Fruit fly (Drosophila melanogaster): ENCODE data around the gene Qsox3.

The Qsox3 gene

DNA sequence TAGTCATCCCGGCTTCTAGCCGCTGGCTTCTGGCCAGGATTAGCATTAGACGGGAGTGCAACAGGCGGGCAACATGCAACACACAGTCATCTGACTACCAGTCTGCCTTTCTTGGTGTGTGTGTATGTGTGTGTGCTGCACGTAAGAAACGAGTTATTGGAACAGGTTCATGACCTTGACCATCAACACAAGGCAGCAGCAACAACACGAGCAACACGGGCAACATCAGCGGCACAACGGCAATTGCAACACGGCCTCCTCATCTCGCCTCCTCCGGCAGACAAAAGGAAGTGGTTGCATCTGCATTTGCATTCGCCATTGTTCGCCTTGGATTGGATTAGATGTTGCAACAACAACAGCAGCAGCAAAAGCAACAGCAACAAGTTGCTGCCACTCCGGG lies 39.8 kb downstream of the Qsox3 start:
- TF ChIP-seq eg (GFP tag; IDR thresholded peaks at IDR 0.05), result 0 out of 3 replicates have a peak, but pooled peaks have one; percentile 41
- no peak for TF ChIP-seq Eip93F (GFP tag; optimal IDR thresholded peaks at IDR 0.05)
- no peak for TF ChIP-seq CG3032 (tag; optimal IDR thresholded peaks at IDR 0.05)
- no peak for TF ChIP-seq OdsH (GFP tag; optimal IDR thresholded peaks at IDR 0.05)
- TF ChIP-seq ss (GFP tag; optimal IDR thresholded peaks at IDR 0.05), result peak; percentile 10 to 13
- TF ChIP-seq dsx (GFP tag; optimal IDR thresholded peaks at IDR 0.05; ENCODE audit: poor library complexity, severe bottlenecking), result peak; percentile 12

- peak; percentile 30 for TF ChIP-seq vri (GFP tag; optimal IDR thresholded peaks at IDR 0.05)
- TF ChIP-seq OdsH (GFP tag; optimal IDR thresholded peaks at IDR 0.05), result no peak
- TF ChIP-seq CG6854 (GFP tag; optimal IDR thresholded peaks at IDR 0.05), result no peak
- no peak for TF ChIP-seq fd59A (GFP tag; optimal IDR thresholded peaks at IDR 0.05)
- TF ChIP-seq CG31627 (GFP tag; optimal IDR thresholded peaks at IDR 0.05), result no peak
- no peak for TF ChIP-seq spab (GFP tag; optimal IDR thresholded peaks at IDR 0.05)
- TF ChIP-seq CG8119 (GFP tag; IDR thresholded peaks at IDR 0.05), result peak; percentile 36; the same call in 1 of the 3 replicates
- TF ChIP-seq esn (GFP tag; optimal IDR thresholded peaks at IDR 0.05), result peak; percentile 1
- peak; percentile 66 for TF ChIP-seq CG6276 (GFP tag; optimal IDR thresholded peaks at IDR 0.05)
- TF ChIP-seq eg (GFP tag; IDR thresholded peaks at IDR 0.05), result peak; percentile 36; the same call in 1 of the 3 replicates
- TF ChIP-seq Eip93F (GFP tag; optimal IDR thresholded peaks at IDR 0.05), result peak; percentile 49
- TF ChIP-seq dac (GFP tag; optimal IDR thresholded peaks at IDR 0.05), result no peak
- no peak for TF ChIP-seq CG16779 (tag; optimal IDR thresholded peaks at IDR 0.05)
- peak; percentile 30 for TF ChIP-seq Met (GFP tag; optimal IDR thresholded peaks at IDR 0.05)
- TF ChIP-seq CG4318 (GFP tag; optimal IDR thresholded peaks at IDR 0.05), result no peak
- TF ChIP-seq svp (GFP tag), result peak; percentile 91
- peak; percentile 3 for TF ChIP-seq CG34406 (GFP tag; optimal IDR thresholded peaks at IDR 0.05)
- no peak for TF ChIP-seq dsx (GFP tag; optimal IDR thresholded peaks at IDR 0.05; ENCODE audit: poor library complexity, severe bottlenecking)
- TF ChIP-seq acj6 (GFP tag; optimal IDR thresholded peaks at IDR 0.05), result no peak
- no peak for TF ChIP-seq Ets21C (GFP tag; optimal IDR thresholded peaks at IDR 0.05)
- TF ChIP-seq achi (GFP tag; optimal IDR thresholded peaks at IDR 0.05), result no peak
- no peak for TF ChIP-seq CG10669 (GFP tag; optimal IDR thresholded peaks at IDR 0.05)
- peak; percentile 2 for TF ChIP-seq Eip75B (GFP tag; optimal IDR thresholded peaks at IDR 0.05)
- TF ChIP-seq Eip78C (GFP tag), result peak; percentile 4
- no peak for TF ChIP-seq cyc (GFP tag; optimal IDR thresholded peaks at IDR 0.05)
- no peak for TF ChIP-seq CG11762 (GFP tag; optimal IDR thresholded peaks at IDR 0.05; ENCODE audit: insufficient read depth)
Observed at dm6 chr3R:21954056-21954650, 42.5 kb downstream of the Qsox3 start.

DNA sequence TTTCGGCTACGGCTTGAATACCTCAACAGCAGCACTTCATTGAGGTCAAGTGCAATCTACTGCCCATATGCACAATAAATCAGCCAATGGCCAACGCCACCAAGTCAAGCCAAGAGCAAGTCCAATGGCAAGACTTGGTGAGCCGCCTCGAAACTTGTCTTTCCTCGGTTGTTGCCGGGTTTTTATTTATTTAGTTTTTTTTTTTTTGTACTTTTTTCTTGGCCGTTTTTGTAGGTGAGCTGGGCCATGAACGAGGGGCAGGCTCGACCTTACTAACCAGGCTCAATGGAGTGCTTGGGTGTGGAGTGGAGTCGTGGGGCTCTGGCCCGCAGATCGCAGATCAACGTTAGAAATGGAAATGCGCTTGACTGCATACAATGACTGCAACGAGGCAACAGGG lies 44.7 kb downstream of the Qsox3 start:
- TF ChIP-seq eg (GFP tag; IDR thresholded peaks at IDR 0.05) (peak; percentile 55; the same call in 2 of the 3 replicates), CG6276 (GFP tag; optimal IDR thresholded peaks at IDR 0.05) (peak; percentile 34), Sox14 (GFP tag; optimal IDR thresholded peaks at IDR 0.05) (no peak), cyc (GFP tag; optimal IDR thresholded peaks at IDR 0.05) (no peak), ss (GFP tag; optimal IDR thresholded peaks at IDR 0.05) (peak in 1 of 2 experiments; percentile 12), CG8119 (GFP tag; IDR thresholded peaks at IDR 0.05) (peak; percentile 73), salr (GFP tag; optimal IDR thresholded peaks at IDR 0.05) (peak in 1 of 2 experiments; percentile 16), spab (GFP tag; optimal IDR thresholded peaks at IDR 0.05) (no peak), CG11902 (GFP tag; optimal IDR thresholded peaks at IDR 0.05) (no peak), CG15336 (GFP tag; IDR thresholded peaks at IDR 0.05) (peak; percentile 64), CG32006 (GFP tag; optimal IDR thresholded peaks at IDR 0.05) (peak; percentile 35)

Data from whole organism, prepupa.